Worm (Caenorhabditis elegans) whole organism, L2 larva: ENCODE results near the gene unc-50.

Experiments used
- C34F6.9 ChIP-seq: fragments of 150-350 bp; optimal IDR thresholded peaks from 2 replicates; lab custom pipeline; 2014; ENCODE audit warnings: missing biosample characterization, missing genetic modification characterization
- F13H6.1 ChIP-seq: sonication (generic microtip); optimal IDR thresholded peaks from 2 replicates; lab custom pipeline; 2016; ENCODE audit warnings: missing genetic modification characterization, missing compliant biosample characterization
- R02D3.7 ChIP-seq: fragments of 150-350 bp; optimal IDR thresholded peaks from 2 replicates; lab custom pipeline; 2014; ENCODE audit warnings: missing biosample characterization, missing genetic modification characterization
- Y55F3AM.14 ChIP-seq: fragments of 200-800 bp; sonication (Bioruptor generic); optimal IDR thresholded peaks from 2 replicates; lab custom pipeline; 2018; ENCODE audit warnings: mild to moderate bottlenecking, missing genetic modification characterization, missing compliant biosample characterization
- ZK546.5 ChIP-seq: sonication (generic microtip); optimal IDR thresholded peaks from 2 replicates; lab custom pipeline; 2017; ENCODE audit warnings: missing biosample characterization, missing genetic modification characterization
- alr-1 ChIP-seq: fragments of 150-350 bp; optimal IDR thresholded peaks from 2 replicates; lab custom pipeline; 2014; ENCODE audit warnings: missing biosample characterization, missing genetic modification characterization
- aly-2 ChIP-seq: fragments of 150-350 bp; optimal IDR thresholded peaks from 2 replicates; lab custom pipeline; 2014; ENCODE audit warnings: missing biosample characterization, missing genetic modification characterization
- ama-1 ChIP-seq: fragments of 150-350 bp; optimal IDR thresholded peaks from 2 replicates; lab custom pipeline; 2018; ENCODE audit warnings: inconsistent platforms
- ceh-16 ChIP-seq: fragments of 150-350 bp; optimal IDR thresholded peaks from 2 replicates; lab custom pipeline; 2014; ENCODE audit warnings: missing biosample characterization, missing genetic modification characterization
- ceh-82 ChIP-seq: fragments of 150-350 bp; optimal IDR thresholded peaks from 2 replicates; lab custom pipeline; 2014; ENCODE audit warnings: missing biosample characterization, missing genetic modification characterization
- crh-2 ChIP-seq: sonication (generic microtip); optimal IDR thresholded peaks from 2 replicates; lab custom pipeline; 2017; ENCODE audit warnings: missing biosample characterization, missing genetic modification characterization
- dmd-4 ChIP-seq: sonication (generic microtip); optimal IDR thresholded peaks from 2 replicates; lab custom pipeline; 2017; ENCODE audit warnings: missing biosample characterization, missing genetic modification characterization
- egl-27 ChIP-seq: sonication (generic microtip); optimal IDR thresholded peaks from 3 replicates; lab custom pipeline; 2017; ENCODE audit warnings: missing biosample characterization, missing genetic modification reagents, missing genetic modification characterization
- elt-1 ChIP-seq: fragments of 150-350 bp; optimal IDR thresholded peaks from 2 replicates; lab custom pipeline; 2014; ENCODE audit warnings: missing biosample characterization, missing genetic modification characterization
- fos-1 ChIP-seq: fragments of 150-350 bp; optimal IDR thresholded peaks from 2 replicates; lab custom pipeline; 2014; ENCODE audit warnings: missing biosample characterization, missing genetic modification characterization
- gmeb-1 ChIP-seq: fragments of 150-350 bp; optimal IDR thresholded peaks from 2 replicates; lab custom pipeline; 2014; ENCODE audit warnings: missing biosample characterization, missing genetic modification characterization
- lin-11 ChIP-seq: fragments of 150-350 bp; sonication (generic microtip); optimal IDR thresholded peaks from 2 replicates; lab custom pipeline; 2014; ENCODE audit warnings: missing biosample characterization, missing genetic modification characterization, inconsistent platforms, mixed read lengths
- lin-13 ChIP-seq: fragments of 150-350 bp; optimal IDR thresholded peaks from 2 replicates; lab custom pipeline; 2014; ENCODE audit warnings: missing biosample characterization, missing genetic modification reagents, missing genetic modification characterization
- lin-39 ChIP-seq: fragments of 150-350 bp; optimal IDR thresholded peaks from 2 replicates; lab custom pipeline; 2014; ENCODE audit warnings: missing biosample characterization, missing genetic modification reagents, missing genetic modification characterization
- lsy-2 ChIP-seq, 2 experiments: fragments of 150-350 bp in 1 of 2; sonication (generic microtip) in 1 of 2; optimal IDR thresholded peaks; 2 replicates each; lab custom pipeline; 2014 to 2017; ENCODE audit warnings: missing biosample characterization in 2 of 2, missing genetic modification characterization in 2 of 2
- mab-5 ChIP-seq: fragments of 150-350 bp; optimal IDR thresholded peaks from 2 replicates; lab custom pipeline; 2014; ENCODE audit warnings: missing biosample characterization, missing genetic modification characterization
- mbf-1 ChIP-seq: sonication (generic microtip); optimal IDR thresholded peaks from 2 replicates; lab custom pipeline; 2017; ENCODE audit warnings: missing biosample characterization, missing genetic modification characterization
- mdl-1 ChIP-seq, 2 experiments: fragments of 150-350 bp in 1 of 2; sonication (generic microtip) in 1 of 2; optimal IDR thresholded peaks; 2 replicates each; lab custom pipeline; 2017; ENCODE audit warnings: missing biosample characterization in 2 of 2, missing genetic modification characterization in 2 of 2
- nhr-10 ChIP-seq: sonication (generic microtip); optimal IDR thresholded peaks from 2 replicates; lab custom pipeline; 2017; ENCODE audit warnings: missing biosample characterization, missing genetic modification characterization
- nhr-11 ChIP-seq: fragments of 150-350 bp; optimal IDR thresholded peaks from 2 replicates; lab custom pipeline; 2014; ENCODE audit warnings: missing biosample characterization, missing genetic modification characterization
- nhr-12 ChIP-seq: fragments of 150-350 bp; optimal IDR thresholded peaks from 2 replicates; lab custom pipeline; 2014; ENCODE audit warnings: missing biosample characterization, missing genetic modification characterization
- nhr-129 ChIP-seq: fragments of 150-350 bp; optimal IDR thresholded peaks from 2 replicates; lab custom pipeline; 2014; ENCODE audit warnings: missing biosample characterization, missing genetic modification characterization
- nhr-21 ChIP-seq: fragments of 150-350 bp; optimal IDR thresholded peaks from 2 replicates; lab custom pipeline; 2014; ENCODE audit warnings: missing biosample characterization, missing genetic modification characterization
- nhr-237 ChIP-seq: fragments of 150-350 bp; optimal IDR thresholded peaks from 2 replicates; lab custom pipeline; 2014; ENCODE audit warnings: missing biosample characterization, missing genetic modification characterization
- nhr-25 ChIP-seq: fragments of 150-350 bp; sonication (generic microtip); optimal IDR thresholded peaks from 3 replicates; lab custom pipeline; 2014; ENCODE audit warnings: missing biosample characterization, missing genetic modification characterization
- nhr-6 ChIP-seq: fragments of 150-350 bp; optimal IDR thresholded peaks from 2 replicates; lab custom pipeline; 2014; ENCODE audit warnings: missing biosample characterization, missing genetic modification characterization
- nhr-77 ChIP-seq: fragments of 150-350 bp; optimal IDR thresholded peaks from 2 replicates; lab custom pipeline; 2014; ENCODE audit warnings: missing biosample characterization, missing genetic modification characterization
- peb-1 ChIP-seq: fragments of 150-350 bp; optimal IDR thresholded peaks from 2 replicates; lab custom pipeline; 2014; ENCODE audit warnings: missing biosample characterization, missing genetic modification characterization
- sem-4 ChIP-seq: fragments of 150-350 bp; optimal IDR thresholded peaks from 2 replicates; lab custom pipeline; 2014; ENCODE audit warnings: missing biosample characterization, missing genetic modification reagents, missing genetic modification characterization
- skn-1 ChIP-seq: sonication (generic microtip); optimal IDR thresholded peaks from 2 replicates; lab custom pipeline; 2017; ENCODE audit warnings: missing biosample characterization, missing genetic modification characterization
- sma-3 ChIP-seq: sonication (generic microtip); optimal IDR thresholded peaks from 2 replicates; lab custom pipeline; 2016; ENCODE audit warnings: missing genetic modification reagents, missing genetic modification characterization, missing compliant biosample characterization
- sma-9 ChIP-seq, 2 experiments: fragments of 150-350 bp in 1 of 2; sonication (generic microtip) in 1 of 2; optimal IDR thresholded peaks; 2 replicates each; lab custom pipeline; 2014 to 2016; ENCODE audit warnings: missing genetic modification characterization in 2 of 2, mild to moderate bottlenecking in 1 of 2, missing biosample characterization in 1 of 2, missing compliant biosample characterization in 1 of 2, missing genetic modification reagents in 1 of 2, moderate library complexity in 1 of 2
- snpc-4 ChIP-seq: fragments of 150-350 bp; optimal IDR thresholded peaks from 2 replicates; lab custom pipeline; 2014; ENCODE audit warnings: missing biosample characterization, missing genetic modification characterization
- unc-39 ChIP-seq: fragments of 150-350 bp; optimal IDR thresholded peaks from 2 replicates; lab custom pipeline; 2014; ENCODE audit warnings: missing biosample characterization, missing genetic modification characterization
- unc-55 ChIP-seq: fragments of 150-350 bp; sonication (generic microtip); optimal IDR thresholded peaks from 3 replicates; lab custom pipeline; 2014; ENCODE audit warnings: missing biosample characterization, missing genetic modification reagents, missing genetic modification characterization
- unc-62 ChIP-seq: fragments of 150-350 bp; optimal IDR thresholded peaks from 2 replicates; lab custom pipeline; 2014; ENCODE audit warnings: missing biosample characterization, missing genetic modification reagents, missing genetic modification characterization
- zag-1 ChIP-seq: fragments of 150-350 bp; optimal IDR thresholded peaks from 2 replicates; lab custom pipeline; 2014; ENCODE audit warnings: missing biosample characterization, missing genetic modification characterization
- ztf-1 ChIP-seq: fragments of 200-800 bp; sonication (Bioruptor generic); conservative IDR thresholded peaks from 2 replicates; pipeline ENCODE4 v1.3.6; 2022; ENCODE audit warnings: missing genetic modification characterization, missing compliant biosample characterization
- ztf-11 ChIP-seq: sonication (generic microtip); optimal IDR thresholded peaks from 2 replicates; lab custom pipeline; 2017; ENCODE audit warnings: missing biosample characterization, missing genetic modification characterization
- ztf-4 ChIP-seq: fragments of 150-350 bp; optimal IDR thresholded peaks from 2 replicates; lab custom pipeline; 2014; ENCODE audit warnings: missing biosample characterization, missing genetic modification characterization

unc-50 gene

ce11 chrIII:10284214-10284613 lies 33.7 kb downstream of the unc-50 start (continued):
- TF ChIP-seq unc-62 (GFP tag; lab: Kevin White, UChicago) (no peak), R02D3.7 (no peak), nhr-25 (no peak), C34F6.9 (peak; percentile 77), ceh-82 (tag; lab: Kevin White, UChicago) (peak; percentile 22), lin-39 (tag; lab: Kevin White, UChicago) (no peak), nhr-11 (tag; lab: Kevin White, UChicago) (no peak), lin-13 (peak; percentile 73), ztf-1 (GFP tag; lab: Robert Waterston, UW) (no peak), mab-5 (tag; lab: Kevin White, UChicago) (peak; percentile 66), nhr-21 (no peak), alr-1 (tag; lab: Kevin White, UChicago) (no peak), ama-1 (lab: Kevin White, UChicago) (no peak), unc-55 (GFP tag; lab: Kevin White, UChicago) (peak; percentile 75), sma-9 (GFP tag; optimal IDR thresholded peaks at IDR 0.05; lab: Kevin White, UChicago) (peak; percentile 48), sma-9 (tag; optimal IDR thresholded peaks at IDR 0.05; lab: Kevin White, UChicago) (no peak), snpc-4 (tag; lab: Kevin White, UChicago) (no peak), nhr-10 (tag; lab: Kevin White, UChicago) (no peak), unc-39 (no peak)

DNA sequence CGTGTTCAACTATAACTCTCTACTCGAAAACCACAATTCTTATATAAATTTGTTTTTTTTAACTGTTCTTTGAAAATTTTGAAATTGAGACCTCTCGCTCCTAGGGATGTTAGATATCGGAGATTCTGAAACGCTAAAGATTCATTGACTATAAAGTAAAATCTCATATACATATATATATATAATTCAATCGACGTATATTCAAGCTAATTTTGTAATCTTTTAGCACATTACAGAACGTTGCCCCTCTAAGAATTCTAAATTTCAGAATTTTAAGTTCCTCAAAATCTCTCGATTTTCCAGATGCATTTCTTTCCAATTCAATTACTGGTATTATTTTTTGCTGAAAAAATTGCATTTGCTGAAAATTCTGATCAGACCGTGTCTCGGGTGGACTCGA lies 39.1 kb downstream of the unc-50 start, which contains the start of gene pad-2:
Gene pad-2, plus strand, starts transcription at position 301 of the 400 bp plus-strand sequence.
- no peak for TF ChIP-seq nhr-21
- TF ChIP-seq lin-13 = no peak
- no peak for TF ChIP-seq dmd-4 (tag; lab: Kevin White, UChicago)
- no peak for TF ChIP-seq ama-1 (lab: Kevin White, UChicago)
- no peak for TF ChIP-seq nhr-6 (tag; lab: Kevin White, UChicago)
- TF ChIP-seq mdl-1 (tag; optimal IDR thresholded peaks at IDR 0.05; lab: Kevin White, UChicago) = no peak

ce11 chrIII:10271807-10272206 lies 46.2 kb downstream of the unc-50 start:
- TF ChIP-seq lin-11 (tag; lab: Kevin White, UChicago) = no peak
- TF ChIP-seq ZK546.5 = no peak
- no peak for TF ChIP-seq nhr-237 (tag; lab: Kevin White, UChicago)

DNA sequence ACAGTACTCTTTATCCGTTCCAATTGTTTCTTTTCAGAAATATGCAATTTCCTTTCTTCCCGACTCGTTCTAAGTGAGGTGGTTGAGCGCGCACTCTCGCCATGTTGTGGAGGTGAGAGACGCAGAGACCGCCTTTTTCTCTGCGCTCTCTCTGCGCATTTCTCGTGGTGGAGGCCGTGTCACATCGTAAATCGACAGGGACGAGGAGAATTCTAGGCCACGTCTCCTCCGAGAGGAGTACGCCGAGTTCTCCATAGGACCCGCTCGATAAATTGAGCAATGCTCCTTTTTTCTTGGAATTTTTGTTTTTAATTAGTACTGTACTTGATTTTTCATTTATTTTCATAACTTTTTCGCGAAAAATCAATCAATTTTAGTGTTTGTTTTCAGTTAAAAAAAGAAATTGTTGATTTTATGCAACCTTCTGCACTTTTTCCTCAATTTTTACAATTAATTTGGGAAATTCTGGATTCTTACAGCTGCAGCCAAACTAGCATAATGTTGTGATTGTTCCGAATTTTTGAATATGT lies 47.1 kb downstream of the unc-50 start, which contains the start of gene cnk-1:
Gene cnk-1, plus strand, starts transcription at position 480 of the 530 bp plus-strand sequence.
- TF ChIP-seq ama-1 (lab: Kevin White, UChicago) = no peak
- TF ChIP-seq snpc-4 (tag; lab: Kevin White, UChicago) = no peak
- peak; percentile 80 for TF ChIP-seq unc-55 (GFP tag; lab: Kevin White, UChicago)
- TF ChIP-seq sma-3 = peak; percentile 82
- peak; percentile 71 for TF ChIP-seq gmeb-1
- no peak for TF ChIP-seq dmd-4 (tag; lab: Kevin White, UChicago)
- TF ChIP-seq lsy-2 (tag; optimal IDR thresholded peaks at IDR 0.05; lab: Kevin White, UChicago) = peak; percentile 63 to 84
- no peak for TF ChIP-seq ztf-1 (GFP tag; lab: Robert Waterston, UW)
- TF ChIP-seq sma-9 (GFP tag; optimal IDR thresholded peaks at IDR 0.05; lab: Kevin White, UChicago) = peak; percentile 74
- no peak for TF ChIP-seq sma-9 (tag; optimal IDR thresholded peaks at IDR 0.05; lab: Kevin White, UChicago)
- peak; percentile 13 for TF ChIP-seq fos-1
- no peak for TF ChIP-seq elt-1 (tag; lab: Kevin White, UChicago)
- TF ChIP-seq lin-13 = peak; percentile 57
- TF ChIP-seq skn-1 = no peak
- TF ChIP-seq nhr-129 (tag; lab: Kevin White, UChicago) = peak; percentile 59
- TF ChIP-seq nhr-12 = no peak
- TF ChIP-seq egl-27 = no peak
- TF ChIP-seq mab-5 (tag; lab: Kevin White, UChicago) = peak; percentile 8
- peak; percentile 13 for TF ChIP-seq sem-4 (tag; lab: Kevin White, UChicago)
- no peak for TF ChIP-seq aly-2 (tag; lab: Kevin White, UChicago)
- TF ChIP-seq ZK546.5 = no peak
- peak; percentile 73 for TF ChIP-seq crh-2 (tag; lab: Kevin White, UChicago)
- TF ChIP-seq lin-11 (tag; lab: Kevin White, UChicago) = no peak
- no peak for TF ChIP-seq nhr-6 (tag; lab: Kevin White, UChicago)
- no peak for TF ChIP-seq nhr-10 (tag; lab: Kevin White, UChicago)
- TF ChIP-seq unc-62 (GFP tag; lab: Kevin White, UChicago) = no peak
- peak; percentile 48 for TF ChIP-seq R02D3.7
- TF ChIP-seq peb-1 (tag; lab: Kevin White, UChicago) = no peak
- no peak for TF ChIP-seq nhr-11 (tag; lab: Kevin White, UChicago)
- no peak for TF ChIP-seq nhr-237 (tag; lab: Kevin White, UChicago)
- no peak for TF ChIP-seq ceh-16 (tag; lab: Kevin White, UChicago)
- TF ChIP-seq ztf-11 = no peak
- TF ChIP-seq lin-39 (tag; lab: Kevin White, UChicago) = no peak
- TF ChIP-seq zag-1 (tag; lab: Kevin White, UChicago) = no peak
- no peak for TF ChIP-seq nhr-77 (tag; lab: Kevin White, UChicago)
- peak; percentile 81 for TF ChIP-seq F13H6.1 (tag; lab: Kevin White, UChicago)
- no peak for TF ChIP-seq ztf-4 (tag; lab: Kevin White, UChicago)
- TF ChIP-seq alr-1 (tag; lab: Kevin White, UChicago) = no peak
- no peak for TF ChIP-seq mbf-1 (tag; lab: Kevin White, UChicago)
- TF ChIP-seq Y55F3AM.14 (GFP tag; lab: Kevin White, UChicago) = no peak
- peak; percentile 36 for TF ChIP-seq nhr-21
